In the genomic region with DNA sequence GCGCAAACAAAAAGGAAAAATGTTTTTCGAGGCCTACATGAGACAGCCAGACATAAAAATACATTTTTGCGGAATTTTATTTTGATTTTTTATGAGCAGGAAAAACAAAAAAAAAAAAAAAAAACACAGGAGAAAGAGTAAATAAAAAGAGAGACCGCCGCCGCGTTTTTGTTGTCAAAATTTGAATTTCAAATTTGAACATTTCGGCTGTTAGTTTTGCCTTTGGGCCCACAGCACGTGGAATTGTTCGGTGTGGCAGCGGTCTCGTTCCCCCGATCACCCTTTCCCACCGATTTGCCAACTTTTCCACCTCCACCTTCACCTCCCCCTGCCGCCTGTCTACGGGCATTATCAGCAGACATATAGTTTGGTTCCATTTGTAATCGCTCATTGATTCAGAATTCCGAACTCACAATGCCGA, we compare ENCODE assay signal across 2 fruit fly cellular contexts.
TF ChIP-seq lines count a peak whose summit lies in the region.

No protein-coding gene starts in this region.

TF ChIP-seq in whole organism, embryonic, 481 proteins besides CTCF, POLR2A, EP300 and RAD21 (continued from another document and continues in another):
- TF ChIP-seq caup (GFP tag; optimal IDR thresholded peaks at IDR 0.05; lab: Kevin White, UChicago; ENCODE audit: severe bottlenecking) = no peak
- 0 out of 2 replicates have a peak, but pooled peaks have one; percentile 23 for TF ChIP-seq CG4360 (GFP tag; IDR thresholded peaks at IDR 0.05; lab: Robert Waterston, UW)
- TF ChIP-seq lab (GFP tag; optimal IDR thresholded peaks at IDR 0.05; lab: Kevin White, UChicago) = peak; percentile 63
- TF ChIP-seq CG12769 (tag; optimal IDR thresholded peaks at IDR 0.05; lab: Kevin White, UChicago) = peak; percentile 49
- no peak for TF ChIP-seq CG17829 (tag; optimal IDR thresholded peaks at IDR 0.05; lab: Kevin White, UChicago)
- no peak for TF ChIP-seq Fer1 (GFP tag; optimal IDR thresholded peaks at IDR 0.05; lab: Kevin White, UChicago)
- no peak for TF ChIP-seq dan (GFP tag; IDR thresholded peaks at IDR 0.05; lab: Robert Waterston, UW)
- TF ChIP-seq CG8290 (GFP tag; optimal IDR thresholded peaks at IDR 0.05; lab: Kevin White, UChicago) = no peak
- peak in 1 of 2 experiments; percentile 26 for TF ChIP-seq CG8290 (tag; optimal IDR thresholded peaks at IDR 0.05; lab: Kevin White, UChicago)
- TF ChIP-seq sisA (GFP tag; IDR thresholded peaks at IDR 0.05; lab: Robert Waterston, UW) = no peak
- TF ChIP-seq CG6791 (GFP tag; IDR thresholded peaks at IDR 0.05; lab: Robert Waterston, UW; ENCODE audit: partially characterized antibody) = no peak
- no peak for TF ChIP-seq CG4854 (GFP tag; optimal IDR thresholded peaks at IDR 0.05; lab: Kevin White, UChicago)
- no peak for TF ChIP-seq Hr3 (GFP tag; optimal IDR thresholded peaks at IDR 0.05; lab: Kevin White, UChicago)
- TF ChIP-seq Chrac-16 (GFP tag; optimal IDR thresholded peaks at IDR 0.05; lab: Kevin White, UChicago) = no peak
- no peak for TF ChIP-seq gro (GFP tag; optimal IDR thresholded peaks at IDR 0.05; lab: Kevin White, UChicago)
- no peak for TF ChIP-seq Sox102F (GFP tag; optimal IDR thresholded peaks at IDR 0.05; lab: Kevin White, UChicago)
- no peak for TF ChIP-seq org-1 (GFP tag; optimal IDR thresholded peaks at IDR 0.05; lab: Kevin White, UChicago)
- no peak for TF ChIP-seq CG6813 (GFP tag; optimal IDR thresholded peaks at IDR 0.05; lab: Kevin White, UChicago)
- TF ChIP-seq cad (GFP tag; optimal IDR thresholded peaks at IDR 0.05; lab: Kevin White, UChicago) = no peak
- TF ChIP-seq MBD-R2 (GFP tag; IDR thresholded peaks at IDR 0.05; lab: Robert Waterston, UW) = 0 out of 2 replicates have a peak, but pooled peaks have one; percentile 13
- TF ChIP-seq oc (tag; optimal IDR thresholded peaks at IDR 0.05; lab: Kevin White, UChicago) = no peak
- no peak for TF ChIP-seq CG1024 (GFP tag; IDR thresholded peaks at IDR 0.05; lab: Robert Waterston, UW)
- TF ChIP-seq CG6175 (GFP tag; IDR thresholded peaks at IDR 0.05; lab: Robert Waterston, UW) = peak; percentile 77
- TF ChIP-seq br (optimal IDR thresholded peaks at IDR 0.05; lab: Kevin White, UChicago) = no peak
- TF ChIP-seq vvl (GFP tag; IDR thresholded peaks at IDR 0.05; lab: Robert Waterston, UW) = peak; percentile 87
- no peak for TF ChIP-seq CG8388 (GFP tag; optimal IDR thresholded peaks at IDR 0.05; lab: Kevin White, UChicago)
- TF ChIP-seq bsh (GFP tag; optimal IDR thresholded peaks at IDR 0.05; lab: Kevin White, UChicago) = no peak
- no peak for TF ChIP-seq Ptx1 (GFP tag; IDR thresholded peaks at IDR 0.05; lab: Robert Waterston, UW)
- TF ChIP-seq NC2α (GFP tag; optimal IDR thresholded peaks at IDR 0.05; lab: Kevin White, UChicago) = no peak
- TF ChIP-seq Dfd (GFP tag; optimal IDR thresholded peaks at IDR 0.05; lab: Kevin White, UChicago) = no peak
- no peak for TF ChIP-seq Lpt (GFP tag; optimal IDR thresholded peaks at IDR 0.05; lab: Kevin White, UChicago)
- TF ChIP-seq crol (GFP tag; IDR thresholded peaks at IDR 0.05; lab: Robert Waterston, UW) = peak; percentile 97
- no peak for TF ChIP-seq CG32767 (GFP tag; IDR thresholded peaks at IDR 0.05; lab: Robert Waterston, UW)
- TF ChIP-seq ftz-f1 (GFP tag; optimal IDR thresholded peaks at IDR 0.05; lab: Kevin White, UChicago) = peak; percentile 58
- TF ChIP-seq CG13424 (tag; optimal IDR thresholded peaks at IDR 0.05; lab: Kevin White, UChicago) = no peak
- TF ChIP-seq exex (tag; optimal IDR thresholded peaks at IDR 0.05; lab: Kevin White, UChicago) = peak; percentile 50
- TF ChIP-seq peb (GFP tag; IDR thresholded peaks at IDR 0.05; lab: Robert Waterston, UW) = no peak
- TF ChIP-seq CG9727 (GFP tag; optimal IDR thresholded peaks at IDR 0.05; lab: Kevin White, UChicago) = no peak
- no peak for TF ChIP-seq B-H2 (GFP tag; optimal IDR thresholded peaks at IDR 0.05; lab: Kevin White, UChicago)
- TF ChIP-seq grau (tag; optimal IDR thresholded peaks at IDR 0.05; lab: Kevin White, UChicago) = no peak
- TF ChIP-seq hb (GFP tag; IDR thresholded peaks at IDR 0.05; lab: Robert Waterston, UW; ENCODE audit: partially characterized antibody) = no peak
- TF ChIP-seq Med (GFP tag; lab: Kevin White, UChicago) = peak; percentile 93
- peak; percentile 99 for TF ChIP-seq cwo (GFP tag; optimal IDR thresholded peaks at IDR 0.05; lab: Kevin White, UChicago)
- no peak for TF ChIP-seq CG10462 (GFP tag; optimal IDR thresholded peaks at IDR 0.05; lab: Kevin White, UChicago)
- TF ChIP-seq CG1602 (GFP tag; optimal IDR thresholded peaks at IDR 0.05; lab: Kevin White, UChicago) = no peak
- TF ChIP-seq CG13894 (tag; optimal IDR thresholded peaks at IDR 0.05; lab: Kevin White, UChicago) = peak; percentile 35
- TF ChIP-seq CG30020 (tag; optimal IDR thresholded peaks at IDR 0.05; lab: Kevin White, UChicago) = no peak
- no peak for TF ChIP-seq Oli (tag; optimal IDR thresholded peaks at IDR 0.05; lab: Kevin White, UChicago)
- no peak for TF ChIP-seq CG8359 (GFP tag; optimal IDR thresholded peaks at IDR 0.05; lab: Kevin White, UChicago; ENCODE audit: borderline replicate concordance)
- TF ChIP-seq CG15514 (GFP tag; optimal IDR thresholded peaks at IDR 0.05; lab: Kevin White, UChicago) = peak; percentile 9
- TF ChIP-seq sd (tag; optimal IDR thresholded peaks at IDR 0.05; lab: Kevin White, UChicago) = peak; percentile 77
- TF ChIP-seq prd (optimal IDR thresholded peaks at IDR 0.05; lab: Kevin White, UChicago) = no peak
- no peak for TF ChIP-seq prd (GFP tag; IDR thresholded peaks at IDR 0.05; lab: Robert Waterston, UW)
- TF ChIP-seq CG4282 (GFP tag; optimal IDR thresholded peaks at IDR 0.05; lab: Kevin White, UChicago) = no peak
- TF ChIP-seq ro (GFP tag; IDR thresholded peaks at IDR 0.05; lab: Robert Waterston, UW) = no peak
- no peak for TF ChIP-seq ATbp (GFP tag; optimal IDR thresholded peaks at IDR 0.05; lab: Kevin White, UChicago)
- TF ChIP-seq CG43689 (GFP tag; IDR thresholded peaks at IDR 0.05; lab: Robert Waterston, UW) = no peak
- TF ChIP-seq her (GFP tag; optimal IDR thresholded peaks at IDR 0.05; lab: Kevin White, UChicago) = no peak
- TF ChIP-seq Nf-YA (GFP tag; IDR thresholded peaks at IDR 0.05; lab: Robert Waterston, UW) = no peak
- TF ChIP-seq CG17186 (GFP tag; optimal IDR thresholded peaks at IDR 0.05; lab: Kevin White, UChicago) = no peak
- no peak for TF ChIP-seq maf-S (GFP tag; optimal IDR thresholded peaks at IDR 0.05; lab: Kevin White, UChicago)
- no peak for TF ChIP-seq CG4617 (GFP tag; optimal IDR thresholded peaks at IDR 0.05; lab: Kevin White, UChicago; ENCODE audit: borderline replicate concordance)
- no peak for TF ChIP-seq E2f1 (GFP tag; IDR thresholded peaks at IDR 0.05; lab: Robert Waterston, UW)
- TF ChIP-seq sim (GFP tag; IDR thresholded peaks at IDR 0.05; lab: Robert Waterston, UW) = no peak
- peak; percentile 57 for TF ChIP-seq sug (tag; optimal IDR thresholded peaks at IDR 0.05; lab: Kevin White, UChicago)
- no peak for TF ChIP-seq Vsx1 (GFP tag; optimal IDR thresholded peaks at IDR 0.05; lab: Kevin White, UChicago)

TF ChIP-seq in whole organism, prepupa, 60 proteins besides CTCF, POLR2A, EP300 and RAD21 (continued from another document):
- TF ChIP-seq ss (GFP tag; optimal IDR thresholded peaks at IDR 0.05; lab: Kevin White, UChicago) (no peak), CG6163 (GFP tag; IDR thresholded peaks at IDR 0.05; lab: Robert Waterston, UW) (no peak), Eip93F (GFP tag; optimal IDR thresholded peaks at IDR 0.05; lab: Kevin White, UChicago) (no peak), CG4318 (GFP tag; optimal IDR thresholded peaks at IDR 0.05; lab: Kevin White, UChicago) (no peak), acj6 (GFP tag; optimal IDR thresholded peaks at IDR 0.05; lab: Kevin White, UChicago) (no peak), CG16779 (tag; optimal IDR thresholded peaks at IDR 0.05; lab: Kevin White, UChicago) (no peak), cyc (GFP tag; optimal IDR thresholded peaks at IDR 0.05; lab: Kevin White, UChicago) (no peak)
